Worm (Caenorhabditis elegans): ENCODE measurements around the gene sas-5.

DNA sequence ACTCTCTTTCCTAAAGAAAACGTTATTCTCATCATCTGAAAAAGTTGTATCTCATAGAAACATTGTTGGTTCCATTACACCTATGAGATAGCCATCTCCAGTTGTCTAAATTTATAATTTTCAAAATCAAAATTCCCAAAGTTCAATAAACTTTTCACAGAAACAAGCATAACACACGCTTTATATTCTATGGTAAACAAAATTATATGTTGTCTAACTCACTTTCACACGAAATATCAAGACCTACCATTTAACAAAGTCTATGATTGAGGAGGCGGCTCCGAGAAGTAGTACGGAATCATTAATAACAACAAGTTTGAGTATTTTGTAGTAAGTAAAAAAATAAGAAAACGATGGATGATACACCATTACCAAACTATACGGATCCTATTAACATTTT, 11.7 kb upstream of the sas-5 start, which contains the start of gene srx-84:
- TF ChIP-seq fkh-10 (GFP tag; optimal IDR thresholded peaks at IDR 0.05) (no peak), elt-2 (tag; optimal IDR thresholded peaks at IDR 0.05) (no peak), tbx-2 (tag; optimal IDR thresholded peaks at IDR 0.05) (no peak), ceh-18 (tag; optimal IDR thresholded peaks at IDR 0.05) (no peak), ahr-1 (tag; optimal IDR thresholded peaks at IDR 0.05) (no peak), zip-5 (tag; optimal IDR thresholded peaks at IDR 0.05) (no peak), ets-4 (tag; optimal IDR thresholded peaks at IDR 0.05) (no peak), sox-4 (tag; optimal IDR thresholded peaks at IDR 0.05) (no peak), ceh-45 (GFP tag; IDR thresholded peaks at IDR 0.05) (no peak), tbx-7 (tag; optimal IDR thresholded peaks at IDR 0.05) (no peak), ama-1 (optimal IDR thresholded peaks at IDR 0.05) (no peak), unc-86 (tag; optimal IDR thresholded peaks at IDR 0.05) (no peak)

Measured in whole organism, late embryonic.